Worm (Caenorhabditis elegans): ENCODE measurements around the gene R11D1.2.

DNA sequence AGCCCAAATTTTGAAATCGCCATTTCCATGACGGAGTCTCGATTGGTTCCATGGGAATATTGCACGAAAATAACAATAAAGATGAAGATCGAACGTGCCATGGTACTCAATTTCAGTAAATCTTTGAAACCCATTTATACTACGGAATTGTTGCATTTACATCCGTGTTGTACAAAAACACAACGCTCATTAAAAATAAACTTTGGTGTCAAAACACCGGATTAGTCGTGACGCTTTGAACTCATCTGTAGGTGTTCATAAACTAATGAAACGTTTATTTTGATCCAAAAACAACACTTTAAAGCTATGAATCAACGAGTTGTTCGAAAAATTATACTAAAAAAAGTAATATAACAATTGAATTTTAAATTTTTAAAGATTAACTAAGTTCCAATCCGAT is 5.7 kb downstream of the R11D1.2 start, which contains the start of gene R11D1.4:
- no peak for TF ChIP-seq nhr-12 (tag; optimal IDR thresholded peaks at IDR 0.05)
- TF ChIP-seq nhr-10 (tag; optimal IDR thresholded peaks at IDR 0.05), result no peak
- TF ChIP-seq skn-1 (tag; optimal IDR thresholded peaks at IDR 0.05), result no peak
- TF ChIP-seq blmp-1 (tag; optimal IDR thresholded peaks at IDR 0.05; ENCODE audit: insufficient read depth), result no peak
- no peak for TF ChIP-seq lin-39 (tag; optimal IDR thresholded peaks at IDR 0.05)
- TF ChIP-seq unc-62 (GFP tag; optimal IDR thresholded peaks at IDR 0.05), result no peak
- TF ChIP-seq alr-1 (tag; optimal IDR thresholded peaks at IDR 0.05), result no peak
- no peak for TF ChIP-seq ZK546.5 (tag; optimal IDR thresholded peaks at IDR 0.05)
- TF ChIP-seq ztf-4 (tag; optimal IDR thresholded peaks at IDR 0.05), result no peak
- no peak for TF ChIP-seq sma-9 (GFP tag; optimal IDR thresholded peaks at IDR 0.05)
- TF ChIP-seq sma-9 (tag; optimal IDR thresholded peaks at IDR 0.05), result no peak
- TF ChIP-seq nhr-237 (tag; optimal IDR thresholded peaks at IDR 0.05), result no peak
- TF ChIP-seq ama-1 (optimal IDR thresholded peaks at IDR 0.05), result no peak
- TF ChIP-seq fos-1 (tag; optimal IDR thresholded peaks at IDR 0.05), result no peak
- no peak for TF ChIP-seq elt-1 (tag; optimal IDR thresholded peaks at IDR 0.05)

Data from whole organism, L2 larva.